Fruit fly (Drosophila melanogaster): Measurements from ENCODE around the gene MESK4.
A peak's percentile ranks its signal among the peaks of the same experiment; 100 is the strongest.

Gene MESK4

DNA sequence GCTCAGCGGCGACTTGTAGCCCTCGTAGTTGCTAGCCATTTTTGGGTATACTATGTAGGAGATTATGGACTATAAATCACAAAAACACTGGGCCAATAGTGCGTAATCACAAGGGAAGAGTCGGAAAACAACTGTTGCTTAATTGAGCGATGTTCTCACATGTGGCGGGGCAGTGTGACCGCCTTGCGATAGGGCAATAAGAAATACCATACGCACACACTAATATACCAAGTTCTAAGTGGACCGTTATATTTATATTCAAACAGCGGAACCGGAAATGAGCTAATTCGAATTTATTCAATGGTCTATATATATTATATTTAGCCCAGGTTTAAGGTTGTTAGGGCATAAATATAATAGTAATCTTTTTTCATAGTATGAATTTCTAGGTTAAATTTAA lies 32.3 kb downstream of the MESK4 start, which contains the start of gene Adsl (continued):
- TF ChIP-seq dac (GFP tag; optimal IDR thresholded peaks at IDR 0.05): no peak
- TF ChIP-seq fd85E (GFP tag; optimal IDR thresholded peaks at IDR 0.05): peak; percentile 44
- no peak for TF ChIP-seq Sox15 (GFP tag; optimal IDR thresholded peaks at IDR 0.05)
- TF ChIP-seq dsx (GFP tag; optimal IDR thresholded peaks at IDR 0.05; ENCODE audit: poor library complexity, severe bottlenecking): peak; percentile 43
- peak; percentile 26 for TF ChIP-seq CG7368 (GFP tag; optimal IDR thresholded peaks at IDR 0.05)
- no peak for TF ChIP-seq fd59A (GFP tag; optimal IDR thresholded peaks at IDR 0.05)
- no peak for TF ChIP-seq ss (GFP tag; optimal IDR thresholded peaks at IDR 0.05)
- TF ChIP-seq Sox102F (GFP tag; optimal IDR thresholded peaks at IDR 0.05): peak; percentile 54
- peak; percentile 38 for TF ChIP-seq CG6792 (GFP tag; optimal IDR thresholded peaks at IDR 0.05)
- no peak for TF ChIP-seq Hr4 (GFP tag; optimal IDR thresholded peaks at IDR 0.05)
- TF ChIP-seq svp (GFP tag): peak; percentile 73
- peak; percentile 62 for TF ChIP-seq CG34406 (GFP tag; optimal IDR thresholded peaks at IDR 0.05)
- TF ChIP-seq CG6163 (GFP tag; IDR thresholded peaks at IDR 0.05): peak; percentile 45; the same call in 1 of the 3 replicates
- no peak for TF ChIP-seq CG15336 (GFP tag; IDR thresholded peaks at IDR 0.05)
- peak; percentile 36 for TF ChIP-seq CG8632 (GFP tag; optimal IDR thresholded peaks at IDR 0.05)
- peak; percentile 16 for TF ChIP-seq cyc (GFP tag; optimal IDR thresholded peaks at IDR 0.05)
- TF ChIP-seq Gug (GFP tag; IDR thresholded peaks at IDR 0.05): no peak
- peak; percentile 49 for TF ChIP-seq acj6 (GFP tag; optimal IDR thresholded peaks at IDR 0.05)
- TF ChIP-seq spab (GFP tag; optimal IDR thresholded peaks at IDR 0.05): peak; percentile 27
- no peak for TF ChIP-seq CG11902 (GFP tag; optimal IDR thresholded peaks at IDR 0.05)
- TF ChIP-seq OdsH (GFP tag; optimal IDR thresholded peaks at IDR 0.05): peak; percentile 24
- peak; percentile 46 for TF ChIP-seq pdm3 (GFP tag; optimal IDR thresholded peaks at IDR 0.05)
- TF ChIP-seq CG6808 (GFP tag; optimal IDR thresholded peaks at IDR 0.05): peak; percentile 56
- TF ChIP-seq CG8319 (GFP tag; optimal IDR thresholded peaks at IDR 0.05): peak; percentile 28
- TF ChIP-seq CG3032 (tag; optimal IDR thresholded peaks at IDR 0.05): no peak
- TF ChIP-seq net (GFP tag; optimal IDR thresholded peaks at IDR 0.05): peak; percentile 65
- no peak for TF ChIP-seq Hr39 (GFP tag; optimal IDR thresholded peaks at IDR 0.05)
- peak; percentile 23 for TF ChIP-seq CG16779 (tag; optimal IDR thresholded peaks at IDR 0.05)
- no peak for TF ChIP-seq CG10631 (GFP tag; optimal IDR thresholded peaks at IDR 0.05)
- TF ChIP-seq Sox14 (GFP tag; optimal IDR thresholded peaks at IDR 0.05): peak; percentile 18
- no peak for TF ChIP-seq CG11294 (GFP tag; IDR thresholded peaks at IDR 0.05)
- TF ChIP-seq CG4318 (GFP tag; optimal IDR thresholded peaks at IDR 0.05): no peak
- TF ChIP-seq CG9139 (GFP tag; optimal IDR thresholded peaks at IDR 0.05): peak; percentile 34
- no peak for TF ChIP-seq CG32006 (GFP tag; optimal IDR thresholded peaks at IDR 0.05)

DNA sequence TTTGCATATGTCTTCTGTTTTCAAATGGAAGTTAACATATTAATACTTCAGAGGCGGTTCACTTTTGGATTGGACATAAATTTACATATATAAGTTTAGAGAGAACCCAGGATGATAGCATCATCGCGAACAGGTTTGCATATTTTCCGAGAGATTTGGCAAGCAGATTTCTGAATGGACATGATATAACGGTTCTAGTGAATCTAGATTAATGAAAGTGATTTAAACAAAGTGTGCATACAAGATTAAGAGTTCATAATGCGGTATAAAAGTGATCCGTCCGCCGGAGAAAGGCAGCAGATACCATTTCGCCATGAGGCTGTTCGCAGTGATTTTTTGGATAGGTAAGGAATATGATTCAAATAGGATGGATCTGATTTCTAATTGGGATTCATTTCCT lies 39.8 kb downstream of the MESK4 start, which contains the start of gene CG5225:
TSS of gene CG5225 (plus strand) at position 301 of the 400 bp plus-strand sequence.
- TF ChIP-seq ss (GFP tag; optimal IDR thresholded peaks at IDR 0.05) (no peak), CG10631 (GFP tag; optimal IDR thresholded peaks at IDR 0.05) (no peak), svp (GFP tag) (no peak), CG11902 (GFP tag; optimal IDR thresholded peaks at IDR 0.05) (no peak), dsx (GFP tag; optimal IDR thresholded peaks at IDR 0.05; ENCODE audit: poor library complexity, severe bottlenecking) (no peak), spab (GFP tag; optimal IDR thresholded peaks at IDR 0.05) (no peak)

DNA sequence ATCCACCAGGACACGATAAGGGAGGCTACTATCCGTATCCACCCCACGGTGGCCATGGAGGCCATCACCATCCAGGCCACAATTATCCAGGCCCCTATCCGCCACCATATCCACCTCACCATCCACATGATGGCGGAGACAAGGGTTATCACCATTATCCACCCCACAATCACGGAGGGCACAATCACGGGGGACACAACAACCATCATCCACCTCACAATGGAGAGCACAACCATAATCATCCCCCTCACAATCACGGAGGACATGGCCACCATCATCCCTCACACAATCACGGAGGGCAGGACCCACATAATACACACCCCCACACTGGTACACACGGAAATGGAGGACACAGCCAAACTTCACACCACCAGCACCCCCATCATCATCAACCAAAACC lies 41.2 kb downstream of the MESK4 start:
- TF ChIP-seq svp (GFP tag) (no peak), fkh (GFP tag; optimal IDR thresholded peaks at IDR 0.05) (no peak), CG7368 (GFP tag; optimal IDR thresholded peaks at IDR 0.05) (peak; percentile 12)

DNA sequence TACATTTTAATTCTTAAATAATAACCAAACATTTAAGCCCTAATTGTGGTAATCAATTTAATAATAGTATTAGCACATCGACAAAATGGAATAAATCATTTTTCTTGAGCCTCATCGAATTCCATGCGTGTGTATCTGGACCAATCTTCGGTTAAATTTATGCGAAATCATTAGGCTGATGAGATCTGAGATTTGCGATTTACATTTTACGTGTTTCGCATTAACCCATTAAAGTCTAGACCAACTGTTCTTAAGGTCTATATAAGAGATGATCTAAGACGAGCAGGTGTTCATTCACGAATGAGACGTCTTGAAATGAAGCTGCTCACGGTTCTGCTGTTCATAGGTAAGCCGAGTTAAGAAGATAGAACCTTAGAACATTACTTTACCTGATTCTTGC lies 42.9 kb downstream of the MESK4 start, which contains the start of gene CG31268:
TSS of gene CG31268 (plus strand) at position 301 of the 400 bp plus-strand sequence.
- TF ChIP-seq CG15336 (GFP tag; IDR thresholded peaks at IDR 0.05): no peak
- TF ChIP-seq Lpt (GFP tag; optimal IDR thresholded peaks at IDR 0.05): no peak
- TF ChIP-seq CG1621 (tag; optimal IDR thresholded peaks at IDR 0.05): no peak
- TF ChIP-seq Ets96B (tag; optimal IDR thresholded peaks at IDR 0.05): no peak
- no peak for TF ChIP-seq Met (GFP tag; optimal IDR thresholded peaks at IDR 0.05)
